Fruit fly (Drosophila melanogaster) whole organism, pupa: ENCODE results near the gene twe.
A peak's percentile ranks its signal among the peaks of the same experiment; 100 is the strongest.

Experiments
- CG10348 ChIP-seq: fragments of 200-800 bp; sonication (Bioruptor generic); IDR thresholded peaks from 2 replicates; pipeline ENCODE4 v1.3.6; 2022; ENCODE audit warnings: missing biosample characterization, missing genetic modification characterization
- CG12605 ChIP-seq: fragments of 200-800 bp; sonication (Bioruptor generic); IDR thresholded peaks from 2 replicates; pipeline ENCODE4 v1.3.6; 2022; ENCODE audit warnings: missing biosample characterization, missing genetic modification characterization
- CG13204 ChIP-seq: fragments of 200-800 bp; sonication (Bioruptor generic); optimal IDR thresholded peaks from 2 replicates; lab custom pipeline; 2018; ENCODE audit warnings: missing biosample characterization, mild to moderate bottlenecking, missing genetic modification characterization, moderate library complexity
- CG14655 ChIP-seq: fragments of 200-800 bp; sonication (Bioruptor generic); optimal IDR thresholded peaks from 3 replicates; lab custom pipeline; 2017; ENCODE audit warnings: mild to moderate bottlenecking, missing biosample characterization, missing genetic modification reagents, missing genetic modification characterization
- CG15710 ChIP-seq: fragments of 200-800 bp; sonication (Bioruptor generic); optimal IDR thresholded peaks from 2 replicates; lab custom pipeline; 2018; ENCODE audit warnings: missing biosample characterization, mild to moderate bottlenecking, missing genetic modification characterization, moderate library complexity
- CG17806 ChIP-seq: fragments of 200-800 bp; sonication (Bioruptor generic); optimal IDR thresholded peaks from 2 replicates; lab custom pipeline; 2018; ENCODE audit warnings: missing biosample characterization, mild to moderate bottlenecking, missing genetic modification characterization, moderate library complexity
- CG32121 ChIP-seq: fragments of 200-800 bp; sonication (Bioruptor generic); IDR thresholded peaks from 2 replicates; pipeline ENCODE4 v1.3.6; 2022; ENCODE audit warnings: missing biosample characterization, missing genetic modification characterization
- CG34367 ChIP-seq: fragments of 200-800 bp; sonication (Bioruptor generic); optimal IDR thresholded peaks from 2 replicates; lab custom pipeline; 2018; ENCODE audit warnings: missing biosample characterization, mild to moderate bottlenecking, missing genetic modification characterization
- CG4496 ChIP-seq: fragments of 200-800 bp; sonication (Bioruptor generic); IDR thresholded peaks from 3 replicates; pipeline ENCODE4 v1.3.6; 2022; ENCODE audit warnings: missing biosample characterization, missing genetic modification characterization
- CG8159 ChIP-seq: fragments of 200-800 bp; sonication (Bioruptor generic); optimal IDR thresholded peaks from 3 replicates; lab custom pipeline; 2018; ENCODE audit warnings: missing biosample characterization, mild to moderate bottlenecking, missing genetic modification characterization, moderate library complexity
- CG8301 ChIP-seq: fragments of 200-800 bp; sonication (Bioruptor generic); optimal IDR thresholded peaks from 2 replicates; lab custom pipeline; 2018; ENCODE audit warnings: missing biosample characterization, mild to moderate bottlenecking, missing genetic modification characterization
- CG9948 ChIP-seq: fragments of 200-800 bp; sonication (Bioruptor generic); optimal IDR thresholded peaks from 2 replicates; lab custom pipeline; 2018; ENCODE audit warnings: missing biosample characterization, mild to moderate bottlenecking, missing genetic modification characterization, moderate library complexity
- D1 ChIP-seq: fragments of 200-800 bp; sonication (Bioruptor generic); optimal IDR thresholded peaks from 2 replicates; lab custom pipeline; 2018; ENCODE audit warnings: missing biosample characterization, mild to moderate bottlenecking, missing genetic modification characterization, moderate library complexity
- EcR ChIP-seq: fragments of 200-800 bp; sonication (Bioruptor generic); optimal IDR thresholded peaks from 3 replicates; lab custom pipeline; 2019; ENCODE audit warnings: missing biosample characterization, missing genetic modification characterization, mild to moderate bottlenecking, moderate library complexity, missing genetic modification reagents
- Ets98B ChIP-seq: fragments of 200-800 bp; sonication (Bioruptor generic); IDR thresholded peaks from 2 replicates; pipeline ENCODE4 v1.3.6; 2022; ENCODE audit warnings: missing biosample characterization, missing genetic modification characterization
- Pif1A ChIP-seq: fragments of 200-800 bp; sonication (Bioruptor generic); optimal IDR thresholded peaks from 3 replicates; lab custom pipeline; 2016; ENCODE audit warnings: missing biosample characterization, missing genetic modification characterization
- Pif1B ChIP-seq: fragments of 200-800 bp; sonication (Bioruptor generic); optimal IDR thresholded peaks from 3 replicates; lab custom pipeline; 2016; ENCODE audit warnings: missing biosample characterization, missing genetic modification characterization
- Snoo ChIP-seq: fragments of 200-800 bp; sonication (Bioruptor generic); optimal IDR thresholded peaks from 3 replicates; lab custom pipeline; 2017; ENCODE audit warnings: missing biosample characterization, mild to moderate bottlenecking, missing genetic modification characterization, inconsistent platforms
- fd96Ca ChIP-seq: fragments of 200-800 bp; sonication (Bioruptor generic); IDR thresholded peaks from 3 replicates; pipeline ENCODE4 v1.3.6; 2022; ENCODE audit warnings: missing biosample characterization, missing genetic modification characterization
- gl ChIP-seq: fragments of 200-800 bp; sonication (Bioruptor generic); optimal IDR thresholded peaks from 2 replicates; lab custom pipeline; 2018; ENCODE audit warnings: missing biosample characterization, mild to moderate bottlenecking, missing genetic modification characterization
- rn ChIP-seq: fragments of 200-800 bp; sonication (Bioruptor generic); IDR thresholded peaks from 2 replicates; pipeline ENCODE4 v1.3.6; 2022; ENCODE audit warnings: missing biosample characterization, missing genetic modification characterization

twe gene

dm6 chr2L:16282856-16283255 lies 21.2 kb upstream of the twe start:
- TF ChIP-seq CG12605 (GFP tag; lab: Robert Waterston, UW) (0 out of 2 replicates have a peak, but pooled peaks have one; percentile 22), fd96Ca (GFP tag; lab: Robert Waterston, UW) (peak; percentile 50; the same call in 1 of the 3 replicates), EcR (peak; percentile 79), CG32121 (GFP tag; lab: Robert Waterston, UW) (peak; percentile 36; the same call in 1 of the 2 replicates), Snoo (tag; lab: Kevin White, UChicago) (no peak), CG4496 (no peak)
- TF ChIP-seq, all 21 proteins: peak for 4

dm6 chr2L:16282077-16282471 lies 20.4 kb upstream of the twe start:
- TF ChIP-seq EcR (peak; percentile 11), CG9948 (tag; lab: Kevin White, UChicago) (no peak), gl (no peak), CG4496 (0 out of 3 replicates have a peak, but pooled peaks have one; percentile 20), CG13204 (GFP tag; lab: Kevin White, UChicago) (no peak), CG17806 (tag; lab: Kevin White, UChicago) (no peak), Pif1A (no peak), CG12605 (GFP tag; lab: Robert Waterston, UW) (no peak), Snoo (tag; lab: Kevin White, UChicago) (no peak), fd96Ca (GFP tag; lab: Robert Waterston, UW) (0 out of 3 replicates have a peak, but pooled peaks have one; percentile 30), rn (GFP tag; lab: Robert Waterston, UW) (no peak), CG34367 (tag; lab: Kevin White, UChicago) (no peak), Ets98B (GFP tag; lab: Robert Waterston, UW) (0 out of 2 replicates have a peak, but pooled peaks have one; percentile 2), CG8159 (tag; lab: Kevin White, UChicago) (no peak)

DNA sequence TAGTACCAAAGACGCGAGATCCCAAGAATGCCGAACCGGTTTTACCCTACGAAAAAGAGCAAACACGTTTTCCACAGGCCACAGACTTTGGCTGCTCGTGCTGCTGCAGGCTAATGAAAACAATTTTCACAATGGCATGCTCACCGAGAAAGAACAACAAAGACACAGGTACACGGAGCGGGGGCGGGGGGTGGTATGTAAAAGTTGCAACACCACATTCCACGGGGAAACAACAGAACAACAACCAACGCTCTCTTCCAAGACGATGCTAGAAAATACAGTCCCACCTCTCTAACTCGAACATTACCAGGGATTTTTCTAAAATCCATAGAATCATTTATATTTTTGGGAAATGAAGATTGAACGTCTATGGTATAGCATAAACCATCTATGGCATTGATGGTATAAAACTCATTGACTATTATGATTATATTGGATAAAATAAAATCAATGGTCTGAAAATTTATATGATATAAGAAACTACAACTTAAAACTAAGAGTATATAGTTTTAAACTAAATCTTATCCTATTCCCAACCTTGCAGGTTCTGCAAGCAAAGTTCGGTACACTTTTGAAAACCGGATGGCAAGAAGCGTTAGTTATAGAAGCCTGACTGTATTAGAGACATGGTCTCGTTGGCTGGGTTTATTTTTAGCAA lies 19.9 kb upstream of the twe start:
- TF ChIP-seq CG13204 (GFP tag; lab: Kevin White, UChicago) (no peak), CG17806 (tag; lab: Kevin White, UChicago) (peak; percentile 50), CG8159 (tag; lab: Kevin White, UChicago) (peak; percentile 54), CG15710 (tag; lab: Kevin White, UChicago) (peak; percentile 12), CG14655 (GFP tag; lab: Kevin White, UChicago) (peak; percentile 81), EcR (no peak), Snoo (tag; lab: Kevin White, UChicago) (no peak), CG9948 (tag; lab: Kevin White, UChicago) (peak; percentile 61), Ets98B (GFP tag; lab: Robert Waterston, UW) (peak; percentile 22; the same call in 1 of the 2 replicates), CG8301 (tag; lab: Kevin White, UChicago) (peak; percentile 74), Pif1A (no peak), rn (GFP tag; lab: Robert Waterston, UW) (no peak), CG34367 (tag; lab: Kevin White, UChicago) (peak; percentile 28), CG10348 (no peak), Pif1B (peak; percentile 4), D1 (tag; lab: Kevin White, UChicago) (no peak), fd96Ca (GFP tag; lab: Robert Waterston, UW) (no peak), CG32121 (GFP tag; lab: Robert Waterston, UW) (no peak), CG12605 (GFP tag; lab: Robert Waterston, UW) (no peak), CG4496 (peak; percentile 60; the same call in 2 of the 3 replicates), gl (no peak)

dm6 chr2L:16279774-16280252 lies 18.1 kb upstream of the twe start:
- peak; percentile 88 for TF ChIP-seq Pif1A
- TF ChIP-seq rn (GFP tag; lab: Robert Waterston, UW) = peak; percentile 62
- TF ChIP-seq CG32121 (GFP tag; lab: Robert Waterston, UW) = peak; percentile 86
- TF ChIP-seq CG12605 (GFP tag; lab: Robert Waterston, UW) = peak; percentile 67
- TF ChIP-seq CG9948 (tag; lab: Kevin White, UChicago) = peak; percentile 92
- TF ChIP-seq CG15710 (tag; lab: Kevin White, UChicago) = peak; percentile 86
- TF ChIP-seq CG4496 = peak; percentile 88
- TF ChIP-seq Pif1B = peak; percentile 80
- TF ChIP-seq CG34367 (tag; lab: Kevin White, UChicago) = peak; percentile 85
- TF ChIP-seq CG13204 (GFP tag; lab: Kevin White, UChicago) = peak; percentile 41
- peak; percentile 40; the same call in 1 of the 3 replicates for TF ChIP-seq fd96Ca (GFP tag; lab: Robert Waterston, UW)
- peak; percentile 73 for TF ChIP-seq Ets98B (GFP tag; lab: Robert Waterston, UW)
- peak; percentile 94 for TF ChIP-seq CG8301 (tag; lab: Kevin White, UChicago)
- peak; percentile 57 for TF ChIP-seq gl
- TF ChIP-seq Snoo (tag; lab: Kevin White, UChicago) = peak; percentile 67
- peak; percentile 92 for TF ChIP-seq D1 (tag; lab: Kevin White, UChicago)
- peak; percentile 95 for TF ChIP-seq CG14655 (GFP tag; lab: Kevin White, UChicago)
- peak; percentile 86 for TF ChIP-seq CG8159 (tag; lab: Kevin White, UChicago)
- peak; percentile 89 for TF ChIP-seq CG17806 (tag; lab: Kevin White, UChicago)
- TF ChIP-seq CG10348 = peak; percentile 70; the same call in 1 of the 2 replicates
- TF ChIP-seq EcR = no peak

DNA sequence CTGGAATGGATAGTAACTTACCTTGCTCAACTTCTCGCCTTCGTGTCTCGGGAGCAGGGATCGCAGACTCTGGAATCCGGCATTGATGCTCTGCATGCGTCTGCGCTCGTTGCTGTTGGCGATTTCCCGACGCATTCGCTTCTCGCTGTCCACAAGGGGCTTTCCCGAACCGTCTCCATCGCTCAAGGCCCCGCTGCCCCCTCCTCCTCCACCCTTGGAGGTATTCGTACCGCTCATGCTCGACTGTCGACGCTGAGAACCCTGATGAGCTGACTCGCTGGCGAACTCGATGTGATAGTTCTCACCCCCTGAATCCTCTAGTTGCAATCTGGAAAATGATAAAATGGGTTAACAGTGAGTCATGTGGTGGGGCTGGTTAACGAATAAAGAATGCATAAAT lies 17.2 kb upstream of the twe start:
- TF ChIP-seq CG9948 (tag; lab: Kevin White, UChicago) (no peak), rn (GFP tag; lab: Robert Waterston, UW) (no peak), CG17806 (tag; lab: Kevin White, UChicago) (no peak), CG13204 (GFP tag; lab: Kevin White, UChicago) (peak; percentile 80), CG8159 (tag; lab: Kevin White, UChicago) (no peak), D1 (tag; lab: Kevin White, UChicago) (no peak), CG4496 (0 out of 3 replicates have a peak, but pooled peaks have one; percentile 39)
